Worm (Caenorhabditis elegans): ENCODE measurements around the gene srg-59.

DNA sequence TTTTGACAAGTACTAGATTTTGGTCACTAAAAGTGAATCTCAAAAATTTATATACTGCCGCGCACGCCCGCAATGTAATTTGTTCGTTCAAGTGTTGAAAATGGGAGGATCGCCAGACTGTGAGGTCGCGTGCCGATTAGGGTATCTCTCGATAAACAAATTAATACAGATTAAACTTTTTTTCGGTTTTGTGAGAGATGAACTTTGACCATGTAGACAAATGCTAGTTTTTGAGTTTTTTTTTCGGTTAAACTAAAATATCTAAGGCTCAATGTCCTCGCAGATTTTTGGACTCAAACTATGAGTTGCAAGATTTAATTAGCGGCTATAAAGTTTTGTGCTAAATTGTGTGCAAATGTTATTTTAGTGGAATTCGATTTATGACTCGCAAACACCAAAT, 44.6 kb upstream of the srg-59 start, which contains the start of gene dhs-15:
- TF ChIP-seq aptf-3 (GFP tag; IDR thresholded peaks at IDR 0.05): no peak
- no peak for TF ChIP-seq hlh-12 (tag; optimal IDR thresholded peaks at IDR 0.05)
- TF ChIP-seq F49E8.2 (tag; optimal IDR thresholded peaks at IDR 0.05; ENCODE audit: insufficient read depth): no peak
- TF ChIP-seq nfya-1 (tag; optimal IDR thresholded peaks at IDR 0.05; ENCODE audit: borderline replicate concordance, insufficient read depth): no peak
- TF ChIP-seq bed-2 (GFP tag; IDR thresholded peaks at IDR 0.05): no peak
- no peak for TF ChIP-seq mxl-1 (tag; optimal IDR thresholded peaks at IDR 0.05)
- no peak for TF ChIP-seq C06A6.2 (GFP tag; conservative IDR thresholded peaks at IDR 0.05)
- TF ChIP-seq unc-62 (GFP tag; optimal IDR thresholded peaks at IDR 0.05): no peak
